Worm (Caenorhabditis elegans) whole organism, dauer: ENCODE data around the gene clec-57.

Experiments
- unc-62 ChIP-seq: sonication (generic microtip); optimal IDR thresholded peaks from 2 replicates; lab custom pipeline; 2017; ENCODE audit warnings: missing biosample characterization, missing genetic modification reagents, missing genetic modification characterization

Gene clec-57

ce11 chrV:14468931-14469330 lies at the start of gene clec-57:
Gene clec-57 (plus strand): TSS chrV:14469231.
- no peak for TF ChIP-seq unc-62 (GFP tag; lab: Kevin White, UChicago)

- no peak for TF ChIP-seq unc-62 (GFP tag; lab: Kevin White, UChicago)
These were observed 49.2 kb upstream of the clec-57 start for ce11 chrV:14419855-14420254.

- TF ChIP-seq unc-62 (GFP tag; lab: Kevin White, UChicago): no peak
These were observed 47.7 kb upstream of the clec-57 start, which contains the start of gene dhs-22 for ce11 chrV:14421325-14421724. Gene dhs-22 (minus strand): TSS chrV:14421440.

ce11 chrV:14422317-14422716 lies 46.7 kb upstream of the clec-57 start, which contains the start of gene pas-1:
Gene pas-1 (minus strand): TSS chrV:14422618.
- TF ChIP-seq unc-62 (GFP tag; lab: Kevin White, UChicago): no peak

ce11 chrV:14423268-14423667 lies 45.8 kb upstream of the clec-57 start, which contains the start of gene rpoa-12:
Gene rpoa-12 (minus strand): TSS chrV:14423304.
- no peak for TF ChIP-seq unc-62 (GFP tag; lab: Kevin White, UChicago)

- TF ChIP-seq unc-62 (GFP tag; lab: Kevin White, UChicago): no peak
These were observed 44.0 kb upstream of the clec-57 start, which contains the start of gene rrsr-1 for ce11 chrV:14424958-14425492. Gene rrsr-1 (minus strand): TSS chrV:14425008.

- TF ChIP-seq unc-62 (GFP tag; lab: Kevin White, UChicago): no peak
These were observed 43.0 kb upstream of the clec-57 start for ce11 chrV:14426013-14426412.

ce11 chrV:14427069-14427825 lies 41.8 kb upstream of the clec-57 start:
- no peak for TF ChIP-seq unc-62 (GFP tag; lab: Kevin White, UChicago)

- no peak for TF ChIP-seq unc-62 (GFP tag; lab: Kevin White, UChicago)
These were observed 40.2 kb upstream of the clec-57 start, which contains the start of gene F23B12.1 for ce11 chrV:14428865-14429264. Gene F23B12.1 (plus strand): TSS chrV:14429165.

- TF ChIP-seq unc-62 (GFP tag; lab: Kevin White, UChicago): no peak
These were observed 36.8 kb upstream of the clec-57 start, which contains the start of gene egl-1 for ce11 chrV:14432259-14432658. Gene egl-1 (minus strand): TSS chrV:14432359.

- TF ChIP-seq unc-62 (GFP tag; lab: Kevin White, UChicago): no peak
These were observed 35.4 kb upstream of the clec-57 start for ce11 chrV:14433584-14433983.

ce11 chrV:14436195-14436594 lies 32.8 kb upstream of the clec-57 start:
- TF ChIP-seq unc-62 (GFP tag; lab: Kevin White, UChicago): no peak

ce11 chrV:14437355-14437754 lies 31.7 kb upstream of the clec-57 start:
- no peak for TF ChIP-seq unc-62 (GFP tag; lab: Kevin White, UChicago)

ce11 chrV:14438099-14438739 lies 30.8 kb upstream of the clec-57 start:
- no peak for TF ChIP-seq unc-62 (GFP tag; lab: Kevin White, UChicago)

ce11 chrV:14439236-14439635 lies 29.8 kb upstream of the clec-57 start:
- TF ChIP-seq unc-62 (GFP tag; lab: Kevin White, UChicago): no peak

ce11 chrV:14440841-14441240 lies 28.2 kb upstream of the clec-57 start, which contains the start of gene F23B12.4:
Gene F23B12.4 (plus strand): TSS chrV:14441141.
- no peak for TF ChIP-seq unc-62 (GFP tag; lab: Kevin White, UChicago)
